Worm (Caenorhabditis elegans): ENCODE measurements around the gene let-19.

let-19 gene

DNA sequence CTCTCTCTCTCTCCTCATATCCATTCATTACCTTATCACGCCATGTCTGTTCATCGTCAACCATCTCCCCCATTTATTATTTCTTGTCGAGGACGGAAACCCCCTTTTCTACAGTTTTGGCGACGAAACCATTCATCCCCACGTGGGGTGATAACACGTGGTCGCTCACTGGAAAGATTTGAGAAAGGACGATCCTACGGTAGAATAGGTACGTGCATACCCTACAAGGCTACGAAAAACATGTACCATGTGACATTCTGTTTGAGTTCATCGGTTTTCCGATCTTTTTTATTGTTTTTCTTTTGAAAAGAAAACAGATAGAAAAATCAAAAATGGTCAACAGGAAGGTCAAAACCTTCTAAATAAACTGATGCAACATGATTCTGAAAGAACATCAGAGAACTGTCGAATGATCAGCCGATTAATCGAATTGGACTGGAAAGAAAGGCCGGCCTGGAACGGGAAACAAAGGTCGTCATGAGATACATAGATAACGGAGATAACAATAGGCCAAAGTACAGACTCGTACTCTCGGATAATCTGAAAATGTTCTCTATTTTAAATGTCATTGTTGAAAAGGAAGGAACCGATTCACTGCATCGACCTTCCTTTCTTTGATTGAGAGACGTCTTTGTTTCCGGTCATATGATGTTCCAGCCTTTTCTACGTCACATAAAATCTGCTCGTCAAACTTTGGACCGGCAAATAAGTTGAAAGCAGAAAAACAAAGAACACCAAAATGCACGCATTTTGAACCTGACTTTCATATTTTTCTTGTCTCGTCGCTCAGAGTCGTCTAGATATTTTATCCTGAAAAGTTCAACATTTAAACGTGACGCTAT is 28.5 kb upstream of the let-19 start:
- TF ChIP-seq W03F9.2 (tag; optimal IDR thresholded peaks at IDR 0.05) (no peak), dao-5 (tag; optimal IDR thresholded peaks at IDR 0.05) (no peak), him-1 (tag; optimal IDR thresholded peaks at IDR 0.05) (no peak)

ce11 chrII:8742972-8743371 is 27.8 kb upstream of the let-19 start:
- TF ChIP-seq him-1 (tag; optimal IDR thresholded peaks at IDR 0.05) (no peak), W03F9.2 (tag; optimal IDR thresholded peaks at IDR 0.05) (no peak), dao-5 (tag; optimal IDR thresholded peaks at IDR 0.05) (no peak)

DNA sequence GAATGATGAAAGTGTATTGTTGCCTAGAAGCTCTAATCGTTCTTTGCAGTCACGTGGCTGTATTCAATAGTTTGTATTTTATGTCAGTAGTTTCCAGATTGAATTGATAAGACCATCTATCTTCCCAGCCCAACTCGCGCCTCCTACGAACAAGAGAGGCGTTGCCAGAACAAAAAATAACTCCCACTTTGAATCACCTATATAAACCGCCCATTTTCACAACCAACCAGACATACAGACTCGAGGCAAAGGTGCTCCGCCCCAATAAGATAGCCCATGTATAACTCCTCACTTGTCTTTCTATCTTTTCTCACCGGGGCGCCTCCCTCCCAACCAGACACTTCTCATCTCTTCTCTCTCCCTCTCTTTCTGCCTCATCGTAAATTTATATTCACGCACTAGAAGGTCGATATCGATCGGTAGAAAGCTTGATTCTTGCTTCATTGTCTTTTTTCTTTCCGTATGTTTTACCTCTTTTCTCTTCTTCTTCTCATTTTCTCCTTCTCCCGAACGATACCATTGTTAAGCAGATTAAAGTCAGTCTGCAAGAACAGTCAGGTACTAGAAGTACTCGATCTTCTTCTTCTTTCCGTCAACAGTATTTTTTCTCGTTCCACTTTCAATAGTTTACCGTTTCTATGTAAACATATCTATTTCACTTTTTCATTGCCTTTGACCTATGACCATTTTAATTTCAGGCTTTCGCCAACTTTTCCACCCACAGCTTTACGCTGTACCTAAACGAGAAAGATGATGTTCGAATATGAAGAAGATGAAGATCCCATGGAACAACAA is 27.2 kb upstream of the let-19 start, which contains the start of gene mak-1:
Gene mak-1, plus strand, starts transcription at position 693 of the 795 bp plus-strand sequence.
- no peak for TF ChIP-seq dao-5 (tag; optimal IDR thresholded peaks at IDR 0.05)
- TF ChIP-seq W03F9.2 (tag; optimal IDR thresholded peaks at IDR 0.05) = no peak
- TF ChIP-seq him-1 (tag; optimal IDR thresholded peaks at IDR 0.05) = no peak

DNA sequence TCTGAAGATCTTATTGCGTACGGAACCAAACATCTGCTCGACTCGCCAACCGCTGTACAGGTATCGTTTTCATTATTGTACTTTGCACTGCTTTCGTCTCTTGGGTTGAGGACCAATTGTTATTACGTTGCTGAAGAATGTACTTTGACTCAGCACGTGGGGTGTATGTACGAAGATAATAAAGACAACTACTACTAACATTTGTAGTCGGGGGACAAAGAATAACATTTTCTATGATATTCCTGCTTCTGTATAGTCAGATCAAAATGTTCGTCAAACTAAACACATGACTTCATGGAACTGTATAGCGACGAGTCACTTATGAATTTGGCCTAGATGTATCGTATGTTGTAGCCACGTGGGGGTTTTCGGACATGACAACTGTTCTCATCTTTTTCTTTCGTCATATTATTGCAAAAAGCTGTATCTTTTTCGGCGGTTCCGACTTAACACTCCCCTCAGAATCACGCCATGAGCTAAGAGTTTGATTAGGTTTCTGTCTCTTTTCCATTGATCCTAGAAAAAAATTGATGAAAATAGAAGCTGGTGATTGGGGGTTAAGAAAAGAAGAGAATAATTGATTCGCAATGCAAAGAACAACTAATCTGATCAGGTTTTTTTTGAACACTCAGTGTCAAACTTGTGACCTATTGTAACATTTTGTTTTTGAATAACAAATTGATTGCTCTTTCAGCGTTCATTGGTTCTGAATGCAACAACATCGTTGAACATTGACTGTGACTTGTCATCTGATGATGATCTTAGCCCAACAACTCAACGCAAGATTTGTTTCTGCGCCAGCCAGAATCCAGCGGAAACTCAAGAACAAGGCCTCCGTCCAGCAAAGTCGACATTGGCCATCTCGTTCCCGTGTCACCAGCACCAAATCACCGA is 26.0 kb upstream of the let-19 start:
- TF ChIP-seq dao-5 (tag; optimal IDR thresholded peaks at IDR 0.05) = no peak
- TF ChIP-seq W03F9.2 (tag; optimal IDR thresholded peaks at IDR 0.05) = no peak
- no peak for TF ChIP-seq him-1 (tag; optimal IDR thresholded peaks at IDR 0.05)

- TF ChIP-seq W03F9.2 (tag; optimal IDR thresholded peaks at IDR 0.05) (no peak), dao-5 (tag; optimal IDR thresholded peaks at IDR 0.05) (no peak), him-1 (tag; optimal IDR thresholded peaks at IDR 0.05) (no peak)
Observed at ce11 chrII:8745449-8746297, 25.1 kb upstream of the let-19 start.

- TF ChIP-seq W03F9.2 (tag; optimal IDR thresholded peaks at IDR 0.05) = no peak
- no peak for TF ChIP-seq him-1 (tag; optimal IDR thresholded peaks at IDR 0.05)
- no peak for TF ChIP-seq dao-5 (tag; optimal IDR thresholded peaks at IDR 0.05)
Observed at ce11 chrII:8746298-8746775, 24.4 kb upstream of the let-19 start.

DNA sequence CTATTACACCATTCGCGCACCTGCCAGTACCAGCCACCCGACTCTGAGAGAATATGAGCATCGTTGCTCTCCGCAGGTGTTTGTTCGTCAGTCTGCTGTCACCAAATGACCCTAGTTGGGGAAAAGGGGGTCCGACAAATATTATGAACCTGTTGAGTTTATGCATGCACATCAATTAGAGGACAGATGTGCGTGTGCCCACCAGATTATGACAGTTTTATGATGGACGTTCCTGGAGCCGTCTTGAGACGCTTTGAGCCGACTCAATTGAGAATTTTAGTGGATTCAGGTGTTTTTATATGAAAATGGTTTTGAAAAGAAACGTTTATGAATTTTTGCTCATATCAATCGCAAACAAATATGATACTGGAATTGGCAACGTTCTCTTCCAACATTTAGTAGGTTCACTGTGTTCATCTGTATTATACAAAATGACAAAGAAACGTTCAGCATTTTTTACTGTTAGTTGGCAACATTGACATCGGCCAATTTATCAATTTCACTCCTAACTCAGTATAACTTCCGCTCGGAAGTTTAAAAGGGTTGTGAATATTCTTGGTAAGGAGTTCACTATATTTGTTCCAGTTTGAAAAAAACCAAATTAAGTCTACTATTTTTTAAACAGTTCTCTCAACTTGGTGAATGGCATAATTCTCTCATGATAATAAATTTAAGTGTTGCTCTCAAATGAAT is 23.4 kb upstream of the let-19 start:
- peak; percentile 2 for TF ChIP-seq him-1 (tag; optimal IDR thresholded peaks at IDR 0.05)
- no peak for TF ChIP-seq W03F9.2 (tag; optimal IDR thresholded peaks at IDR 0.05)
- TF ChIP-seq dao-5 (tag; optimal IDR thresholded peaks at IDR 0.05) = no peak

DNA sequence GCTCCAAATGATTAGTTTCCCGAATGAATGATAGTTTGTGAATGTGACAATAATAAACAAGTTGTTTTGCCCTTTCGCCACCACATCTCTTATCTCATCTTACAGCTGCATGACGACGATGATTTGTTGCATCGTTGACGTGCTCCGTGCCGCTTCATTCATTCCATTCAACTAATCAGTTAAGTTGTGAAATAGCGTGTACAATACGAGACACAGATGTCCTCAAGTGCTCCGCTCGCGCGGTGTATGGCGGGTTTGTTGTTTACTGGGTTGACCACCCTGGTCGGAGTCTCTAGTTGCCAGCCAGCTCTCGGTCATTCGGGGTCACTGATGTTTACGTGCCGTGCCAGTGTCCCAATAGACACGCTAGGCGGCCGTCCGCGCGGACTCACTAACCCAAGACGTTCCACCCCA is 22.8 kb upstream of the let-19 start:
- TF ChIP-seq W03F9.2 (tag; optimal IDR thresholded peaks at IDR 0.05) (no peak), dao-5 (tag; optimal IDR thresholded peaks at IDR 0.05) (no peak), him-1 (tag; optimal IDR thresholded peaks at IDR 0.05) (no peak)

- TF ChIP-seq dao-5 (tag; optimal IDR thresholded peaks at IDR 0.05) (no peak), W03F9.2 (tag; optimal IDR thresholded peaks at IDR 0.05) (no peak), him-1 (tag; optimal IDR thresholded peaks at IDR 0.05) (no peak)
Observed at ce11 chrII:8748638-8749037, 22.1 kb upstream of the let-19 start.

DNA sequence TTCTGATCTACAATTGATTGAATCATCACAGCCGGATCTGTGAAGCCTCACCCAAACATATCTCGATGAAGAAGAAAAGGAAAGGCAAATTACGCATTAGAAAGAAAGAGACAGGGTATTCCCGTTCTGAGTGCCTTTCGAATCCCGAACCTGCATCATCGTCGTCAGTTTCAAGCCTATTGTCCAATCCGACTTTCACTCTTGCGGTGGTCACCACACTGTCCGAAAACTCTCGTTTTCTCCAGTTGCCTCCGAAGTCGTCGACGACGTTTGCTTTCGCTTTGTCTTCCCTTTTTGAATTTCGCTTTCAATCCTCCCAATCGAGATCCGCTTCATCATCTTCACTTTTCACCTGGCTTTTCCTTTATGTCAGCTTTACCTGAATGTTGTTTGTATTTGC is 21.7 kb upstream of the let-19 start:
- TF ChIP-seq him-1 (tag; optimal IDR thresholded peaks at IDR 0.05) (no peak), W03F9.2 (tag; optimal IDR thresholded peaks at IDR 0.05) (no peak), dao-5 (tag; optimal IDR thresholded peaks at IDR 0.05) (no peak)

- no peak for TF ChIP-seq dao-5 (tag; optimal IDR thresholded peaks at IDR 0.05)
Observed at ce11 chrII:8750056-8750455, 20.7 kb upstream of the let-19 start.

DNA sequence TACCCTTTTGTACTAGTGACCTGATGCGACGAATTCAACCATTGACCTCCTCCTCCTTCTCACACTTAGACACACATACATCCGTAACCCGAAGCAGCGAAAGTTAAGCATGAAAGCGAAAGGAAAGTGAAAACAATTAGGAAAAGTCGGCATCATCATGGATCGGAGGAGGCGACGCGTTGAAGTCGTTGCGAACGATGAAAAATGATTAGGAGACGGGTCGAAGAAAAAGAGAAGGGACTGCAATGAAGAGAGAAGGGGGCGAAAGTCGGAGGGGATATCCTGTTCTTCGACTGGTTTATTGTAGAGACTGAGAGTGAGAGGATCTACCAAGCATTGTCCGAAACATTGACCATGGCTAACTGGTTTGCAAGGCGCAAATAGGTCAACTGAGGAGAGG is 19.7 kb upstream of the let-19 start:
- TF ChIP-seq dao-5 (tag; optimal IDR thresholded peaks at IDR 0.05) (no peak), him-1 (tag; optimal IDR thresholded peaks at IDR 0.05) (no peak), W03F9.2 (tag; optimal IDR thresholded peaks at IDR 0.05) (no peak)
